Worm (Caenorhabditis elegans) whole organism, mixed stage, embryonic: ENCODE measurements around the gene mam-7.

Experiments used
- ceh-43 ChIP-seq: fragments of 200-800 bp; sonication (Bioruptor generic); optimal IDR thresholded peaks from 2 replicates; lab custom pipeline; 2018; ENCODE audit warnings: mild to moderate bottlenecking, missing genetic modification characterization, moderate library complexity, missing compliant biosample characterization
- cnd-1 ChIP-seq: fragments of 200-800 bp; sonication (Bioruptor generic); optimal IDR thresholded peaks from 2 replicates; lab custom pipeline; 2018; ENCODE audit warnings: mild to moderate bottlenecking, missing genetic modification characterization, missing compliant biosample characterization
- elt-3 ChIP-seq: fragments of 150-350 bp; optimal IDR thresholded peaks from 2 replicates; lab custom pipeline; 2014; ENCODE audit warnings: missing biosample characterization, missing genetic modification characterization
- nhr-12 ChIP-seq: fragments of 150-350 bp; optimal IDR thresholded peaks from 2 replicates; lab custom pipeline; 2014; ENCODE audit warnings: missing biosample characterization, missing genetic modification characterization
- nhr-28 ChIP-seq: fragments of 150-350 bp; optimal IDR thresholded peaks from 2 replicates; lab custom pipeline; 2014; ENCODE audit warnings: missing biosample characterization, missing genetic modification characterization
- nhr-76 ChIP-seq: sonication (generic microtip); optimal IDR thresholded peaks from 2 replicates; lab custom pipeline; 2017; ENCODE audit warnings: missing biosample characterization, missing genetic modification characterization
- unc-62 ChIP-seq: fragments of 150-350 bp; optimal IDR thresholded peaks from 2 replicates; lab custom pipeline; 2014; ENCODE audit warnings: missing biosample characterization, missing genetic modification reagents, missing genetic modification characterization
- ztf-11 ChIP-seq: fragments of 150-350 bp; optimal IDR thresholded peaks from 2 replicates; lab custom pipeline; 2014; ENCODE audit warnings: missing biosample characterization, missing genetic modification characterization

DNA sequence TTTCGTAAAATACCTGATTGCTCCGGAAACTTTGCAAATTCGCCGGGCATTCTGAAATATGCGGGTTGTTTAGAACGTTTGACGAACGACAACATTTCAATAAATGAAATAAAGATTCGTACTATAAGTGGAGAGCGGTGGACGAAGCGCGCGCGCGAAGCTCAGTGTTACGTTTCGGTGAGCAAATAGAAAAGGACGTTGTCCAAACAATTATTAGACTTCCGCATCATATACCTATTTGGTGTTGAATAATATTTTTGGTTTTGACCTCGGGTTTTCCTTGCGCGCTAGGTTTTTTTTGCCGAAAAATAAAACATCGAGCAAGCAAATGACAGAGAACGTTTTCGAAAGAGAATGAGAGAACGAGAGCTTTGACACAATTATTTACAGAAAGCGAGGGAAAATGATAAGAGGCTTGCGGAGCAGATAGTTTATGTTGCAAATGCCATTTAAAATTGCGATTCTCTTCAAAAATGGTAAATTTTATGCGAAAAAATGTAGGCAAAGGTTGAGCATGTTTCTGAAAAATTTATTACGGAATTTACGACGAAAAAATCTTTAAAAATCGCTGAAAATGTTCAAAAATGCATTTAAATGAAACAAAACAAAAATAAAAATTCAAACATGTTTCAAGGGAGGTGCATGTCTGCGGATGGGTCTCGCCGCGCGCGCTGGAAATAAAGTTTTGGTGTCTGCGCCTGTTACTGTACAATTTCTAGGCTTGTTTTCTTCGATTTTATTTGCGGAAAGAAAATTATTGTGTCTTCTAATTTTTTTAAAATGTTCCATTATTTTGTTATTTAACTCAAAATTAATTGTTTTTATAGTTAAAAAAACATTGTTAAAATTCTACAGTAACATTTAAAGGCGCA lies 17.9 kb downstream of the mam-7 start, which contains the start of the genes cyld-1 and F40F12.9:
- TF ChIP-seq elt-3 (tag; lab: Kevin White, UChicago) (no peak), nhr-28 (tag; lab: Kevin White, UChicago) (no peak), nhr-12 (tag; lab: Kevin White, UChicago) (no peak), ceh-43 (GFP tag; lab: Kevin White, UChicago) (no peak), unc-62 (GFP tag; lab: Kevin White, UChicago) (no peak), cnd-1 (tag; lab: Kevin White, UChicago) (no peak), ztf-11 (tag; lab: Kevin White, UChicago) (no peak), nhr-76 (no peak)
